Fruit fly (Drosophila melanogaster) whole organism, prepupa: ENCODE results near the gene Cpr92A.

Experiments
- Blimp-1 ChIP-seq: fragments of 200-800 bp; sonication (Bioruptor generic); optimal IDR thresholded peaks from 3 replicates; lab custom pipeline; 2017; ENCODE audit warnings: missing biosample characterization, missing genetic modification characterization, mild to moderate bottlenecking, moderate library complexity, missing genetic modification reagents
- CG10631 ChIP-seq: fragments of 200-800 bp; sonication (Bioruptor generic); optimal IDR thresholded peaks from 2 replicates; lab custom pipeline; 2016; ENCODE audit warnings: missing biosample characterization, missing genetic modification characterization
- CG11294 ChIP-seq: fragments of 200-800 bp; sonication (Bioruptor generic); IDR thresholded peaks from 2 replicates; pipeline ENCODE4 v1.3.6; 2022; ENCODE audit warnings: missing biosample characterization, missing genetic modification characterization
- CG11902 ChIP-seq: fragments of 200-800 bp; sonication (Bioruptor generic); optimal IDR thresholded peaks from 3 replicates; lab custom pipeline; 2016; ENCODE audit warnings: missing biosample characterization, missing genetic modification characterization
- CG15336 ChIP-seq: fragments of 200-800 bp; sonication (Bioruptor generic); IDR thresholded peaks from 2 replicates; pipeline ENCODE4 v1.3.6; 2022; ENCODE audit warnings: missing biosample characterization, missing genetic modification characterization
- CG1621 ChIP-seq: fragments of 200-800 bp; sonication (Bioruptor generic); optimal IDR thresholded peaks from 3 replicates; lab custom pipeline; 2018; ENCODE audit warnings: missing biosample characterization, mild to moderate bottlenecking, missing genetic modification characterization
- CG16779 ChIP-seq: fragments of 200-800 bp; sonication (Bioruptor generic); optimal IDR thresholded peaks from 3 replicates; lab custom pipeline; 2017; ENCODE audit warnings: missing biosample characterization, mild to moderate bottlenecking, missing genetic modification characterization
- CG3032 ChIP-seq: fragments of 200-800 bp; optimal IDR thresholded peaks from 2 replicates; lab custom pipeline; 2019; ENCODE audit warnings: missing biosample characterization, mild to moderate bottlenecking, missing genetic modification characterization, moderate library complexity
- CG3919 ChIP-seq: fragments of 200-800 bp; sonication (Bioruptor generic); optimal IDR thresholded peaks from 3 replicates; lab custom pipeline; 2016; ENCODE audit warnings: missing biosample characterization, missing genetic modification characterization
- CG4318 ChIP-seq: fragments of 200-800 bp; sonication (Bioruptor generic); optimal IDR thresholded peaks from 3 replicates; lab custom pipeline; 2017; ENCODE audit warnings: missing biosample characterization, mild to moderate bottlenecking, missing genetic modification characterization
- CG6163 ChIP-seq: fragments of 200-800 bp; sonication (Bioruptor generic); IDR thresholded peaks from 3 replicates; pipeline ENCODE4 v1.3.6; 2022; ENCODE audit warnings: missing biosample characterization, missing genetic modification characterization
- CG6792 ChIP-seq: fragments of 200-800 bp; sonication (Bioruptor generic); optimal IDR thresholded peaks from 3 replicates; lab custom pipeline; 2016; ENCODE audit warnings: missing biosample characterization, missing genetic modification characterization
- CG6854 ChIP-seq: fragments of 200-800 bp; sonication (Bioruptor generic); optimal IDR thresholded peaks from 2 replicates; lab custom pipeline; 2017; ENCODE audit warnings: missing biosample characterization, mild to moderate bottlenecking, missing genetic modification characterization
- CG7368 ChIP-seq: fragments of 200-800 bp; sonication (Bioruptor generic); optimal IDR thresholded peaks from 3 replicates; lab custom pipeline; 2016; ENCODE audit warnings: missing biosample characterization, missing genetic modification characterization
- CG8119 ChIP-seq: fragments of 200-800 bp; sonication (Bioruptor generic); IDR thresholded peaks from 3 replicates; pipeline ENCODE4 v1.3.6; 2022; ENCODE audit warnings: missing biosample characterization, missing genetic modification characterization
- CG8632 ChIP-seq: fragments of 200-800 bp; sonication (Bioruptor generic); optimal IDR thresholded peaks from 3 replicates; lab custom pipeline; 2016; ENCODE audit warnings: missing biosample characterization, missing genetic modification characterization
- CG9139 ChIP-seq: fragments of 200-800 bp; sonication (Bioruptor generic); optimal IDR thresholded peaks from 3 replicates; lab custom pipeline; 2017; ENCODE audit warnings: missing biosample characterization, mild to moderate bottlenecking, missing genetic modification characterization
- Eip75B ChIP-seq: fragments of 200-800 bp; sonication (Bioruptor generic); optimal IDR thresholded peaks from 3 replicates; lab custom pipeline; 2016; ENCODE audit warnings: missing biosample characterization, missing genetic modification characterization
- Eip78C ChIP-seq: fragments of 200-800 bp; sonication (Bioruptor generic); peaks from one replicate; lab custom pipeline; 2016; ENCODE audit warnings: missing biosample characterization, missing genetic modification characterization
- Eip93F ChIP-seq: fragments of 200-800 bp; sonication (Bioruptor generic); optimal IDR thresholded peaks from 2 replicates; lab custom pipeline; 2016; ENCODE audit warnings: missing biosample characterization, mild to moderate bottlenecking, missing genetic modification characterization
- Ets21C ChIP-seq: fragments of 200-800 bp; sonication (Bioruptor generic); optimal IDR thresholded peaks from 3 replicates; lab custom pipeline; 2016; ENCODE audit warnings: missing biosample characterization, missing genetic modification characterization
- Ets96B ChIP-seq: fragments of 200-800 bp; optimal IDR thresholded peaks from 2 replicates; lab custom pipeline; 2019; ENCODE audit warnings: missing biosample characterization, mild to moderate bottlenecking, missing genetic modification characterization, moderate library complexity
- Gug ChIP-seq: fragments of 200-800 bp; sonication (Bioruptor generic); IDR thresholded peaks from 2 replicates; pipeline ENCODE4 v1.3.6; 2022; ENCODE audit warnings: missing biosample characterization, missing genetic modification characterization
- Hr38 ChIP-seq: sonication (Bioruptor generic); optimal IDR thresholded peaks from 2 replicates; lab custom pipeline; 2016; ENCODE audit warnings: missing biosample characterization, missing genetic modification characterization
- Hr39 ChIP-seq: fragments of 200-800 bp; sonication (Bioruptor generic); optimal IDR thresholded peaks from 2 replicates; lab custom pipeline; 2016; ENCODE audit warnings: missing biosample characterization, missing genetic modification characterization
- Smox ChIP-seq: fragments of 200-800 bp; sonication (Bioruptor generic); optimal IDR thresholded peaks from 3 replicates; lab custom pipeline; 2016; ENCODE audit warnings: missing biosample characterization, missing genetic modification characterization
- Sox102F ChIP-seq: fragments of 200-800 bp; sonication (Bioruptor generic); optimal IDR thresholded peaks from 2 replicates; lab custom pipeline; 2016; ENCODE audit warnings: missing biosample characterization, mild to moderate bottlenecking, missing genetic modification characterization
- Sox15 ChIP-seq: fragments of 200-800 bp; sonication (Bioruptor generic); optimal IDR thresholded peaks from 3 replicates; lab custom pipeline; 2016; ENCODE audit warnings: missing biosample characterization, missing genetic modification characterization
- achi ChIP-seq: fragments of 200-800 bp; sonication (Bioruptor generic); optimal IDR thresholded peaks from 3 replicates; lab custom pipeline; 2016; ENCODE audit warnings: missing biosample characterization, missing genetic modification characterization
- acj6 ChIP-seq: fragments of 200-800 bp; sonication (Bioruptor generic); optimal IDR thresholded peaks from 3 replicates; lab custom pipeline; 2016; ENCODE audit warnings: missing biosample characterization, missing genetic modification characterization
- dac ChIP-seq: fragments of 200-800 bp; sonication (Bioruptor generic); optimal IDR thresholded peaks from 2 replicates; lab custom pipeline; 2017; ENCODE audit warnings: missing biosample characterization, mild to moderate bottlenecking, missing genetic modification characterization
- eg ChIP-seq: fragments of 200-800 bp; sonication (Bioruptor generic); IDR thresholded peaks from 3 replicates; pipeline ENCODE4 v1.3.6; 2022; ENCODE audit warnings: missing biosample characterization, missing genetic modification characterization
- fkh ChIP-seq: fragments of 200-800 bp; sonication (Bioruptor generic); optimal IDR thresholded peaks from 3 replicates; lab custom pipeline; 2017; ENCODE audit warnings: missing biosample characterization, mild to moderate bottlenecking, missing genetic modification characterization, moderate library complexity
- pdm3 ChIP-seq: fragments of 200-800 bp; sonication (Bioruptor generic); optimal IDR thresholded peaks from 3 replicates; lab custom pipeline; 2016; ENCODE audit warnings: missing biosample characterization, missing genetic modification characterization
- svp ChIP-seq: fragments of 200-800 bp; sonication (Bioruptor generic); peaks from one replicate; lab custom pipeline; 2016; ENCODE audit warnings: missing biosample characterization, missing genetic modification characterization
- topi ChIP-seq: fragments of 200-800 bp; sonication (Bioruptor generic); optimal IDR thresholded peaks from 3 replicates; lab custom pipeline; 2016; ENCODE audit warnings: missing biosample characterization, missing genetic modification characterization

Gene Cpr92A

dm6 chr3R:19641498-19642065 lies 42.8 kb upstream of the Cpr92A start (continued):
- TF ChIP-seq Blimp-1 (GFP tag; lab: Kevin White, UChicago): peak; percentile 61
- peak; percentile 73 for TF ChIP-seq CG6792 (GFP tag; lab: Kevin White, UChicago)
- TF ChIP-seq Hr38 (GFP tag; lab: Kevin White, UChicago): no peak
- TF ChIP-seq Sox15 (GFP tag; lab: Kevin White, UChicago): peak; percentile 60
- TF ChIP-seq acj6: peak; percentile 69
- TF ChIP-seq Hr39 (GFP tag; lab: Kevin White, UChicago): peak; percentile 35
- TF ChIP-seq CG11902 (GFP tag; lab: Kevin White, UChicago): peak; percentile 49
- TF ChIP-seq Gug (GFP tag; lab: Robert Waterston, UW): peak; percentile 90
- TF ChIP-seq CG1621 (tag; lab: Kevin White, UChicago): peak; percentile 59
- TF ChIP-seq CG6854 (GFP tag; lab: Kevin White, UChicago): no peak
- peak; percentile 74 for TF ChIP-seq CG3032 (tag; lab: Kevin White, UChicago)
- TF ChIP-seq CG11294 (GFP tag; lab: Robert Waterston, UW): peak; percentile 78
- TF ChIP-seq CG8119 (GFP tag; lab: Robert Waterston, UW): peak; percentile 90
- TF ChIP-seq achi (GFP tag; lab: Kevin White, UChicago): peak; percentile 76
- TF ChIP-seq fkh (GFP tag; lab: Kevin White, UChicago): peak; percentile 73
- TF ChIP-seq CG6163 (GFP tag; lab: Robert Waterston, UW): peak; percentile 94
- TF ChIP-seq dac (GFP tag; lab: Kevin White, UChicago): peak; percentile 55
- peak; percentile 52 for TF ChIP-seq Eip93F (GFP tag; lab: Kevin White, UChicago)
- TF ChIP-seq CG7368 (GFP tag; lab: Kevin White, UChicago): peak; percentile 70

DNA sequence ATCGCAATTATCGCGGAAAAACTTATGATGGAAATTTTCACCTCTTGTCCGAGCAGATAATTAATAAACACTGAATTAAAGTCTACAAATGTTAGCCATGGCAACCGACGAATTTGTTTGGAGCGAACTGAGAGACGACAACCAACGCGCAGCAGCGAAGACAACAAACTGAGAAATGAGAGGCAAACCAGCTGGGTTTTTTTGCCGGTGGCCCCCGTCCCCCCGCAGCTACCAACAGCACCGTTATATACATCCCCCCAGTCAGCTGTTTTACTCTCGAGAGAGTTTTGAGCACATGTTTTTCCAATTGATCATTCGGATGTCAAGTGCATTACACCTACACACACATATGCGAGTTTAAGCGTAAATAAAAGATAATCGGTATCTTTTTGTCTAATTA lies 42.3 kb upstream of the Cpr92A start:
- TF ChIP-seq Eip75B: no peak
- no peak for TF ChIP-seq Ets96B (tag; lab: Kevin White, UChicago)
- TF ChIP-seq Eip78C: peak; percentile 72
- TF ChIP-seq CG3919: peak; percentile 29
- TF ChIP-seq CG9139: peak; percentile 43
- TF ChIP-seq CG6854 (GFP tag; lab: Kevin White, UChicago): peak; percentile 22
- TF ChIP-seq CG6163 (GFP tag; lab: Robert Waterston, UW): peak; percentile 56; the same call in 2 of the 3 replicates
- TF ChIP-seq CG8119 (GFP tag; lab: Robert Waterston, UW): 0 out of 3 replicates have a peak, but pooled peaks have one; percentile 12
- peak; percentile 16 for TF ChIP-seq Sox102F (GFP tag; lab: Kevin White, UChicago)
- TF ChIP-seq fkh (GFP tag; lab: Kevin White, UChicago): no peak
- peak; percentile 32; the same call in 1 of the 3 replicates for TF ChIP-seq eg
- TF ChIP-seq Sox15 (GFP tag; lab: Kevin White, UChicago): no peak
- TF ChIP-seq achi (GFP tag; lab: Kevin White, UChicago): peak; percentile 0
- peak; percentile 23 for TF ChIP-seq CG16779 (tag; lab: Kevin White, UChicago)
- peak; percentile 83 for TF ChIP-seq svp
- TF ChIP-seq Smox (GFP tag; lab: Kevin White, UChicago): no peak
- no peak for TF ChIP-seq Ets21C (GFP tag; lab: Kevin White, UChicago)

dm6 chr3R:19638004-19638403 lies 39.2 kb upstream of the Cpr92A start:
- TF ChIP-seq svp (peak; percentile 91), CG11294 (GFP tag; lab: Robert Waterston, UW) (no peak), CG7368 (GFP tag; lab: Kevin White, UChicago) (no peak), Sox102F (GFP tag; lab: Kevin White, UChicago) (no peak)
- TF ChIP-seq, all 60 proteins: peak for 1

- no peak for TF ChIP-seq CG15336 (GFP tag; lab: Robert Waterston, UW)
- TF ChIP-seq CG8632 (GFP tag; lab: Kevin White, UChicago): no peak
- TF ChIP-seq Eip93F (GFP tag; lab: Kevin White, UChicago): no peak
- no peak for TF ChIP-seq Sox102F (GFP tag; lab: Kevin White, UChicago)
- TF ChIP-seq CG4318: no peak
- TF ChIP-seq CG8119 (GFP tag; lab: Robert Waterston, UW): no peak
- TF ChIP-seq CG10631: no peak
- TF ChIP-seq CG6792 (GFP tag; lab: Kevin White, UChicago): no peak
- TF ChIP-seq CG1621 (tag; lab: Kevin White, UChicago): no peak
- TF ChIP-seq topi (GFP tag; lab: Kevin White, UChicago): no peak
- TF ChIP-seq CG11902 (GFP tag; lab: Kevin White, UChicago): no peak
- no peak for TF ChIP-seq CG16779 (tag; lab: Kevin White, UChicago)
- no peak for TF ChIP-seq Hr38 (GFP tag; lab: Kevin White, UChicago)
- no peak for TF ChIP-seq pdm3 (GFP tag; lab: Kevin White, UChicago)
- TF ChIP-seq achi (GFP tag; lab: Kevin White, UChicago): no peak
- no peak for TF ChIP-seq CG6854 (GFP tag; lab: Kevin White, UChicago)
These were observed 35.9 kb upstream of the Cpr92A start, which contains the start of gene CG34138 for dm6 chr3R:19634649-19635048. TSS of gene CG34138 (plus strand) at chr3R:19634949.
